Fruit fly (Drosophila melanogaster) whole organism, prepupa: ENCODE results near the gene Tet.

Experiments used
- CG11294 ChIP-seq: fragments of 200-800 bp; sonication (Bioruptor generic); IDR thresholded peaks from 2 replicates; pipeline ENCODE4 v1.3.6; 2022; ENCODE audit warnings: missing biosample characterization, missing genetic modification characterization
- CG1621 ChIP-seq: fragments of 200-800 bp; sonication (Bioruptor generic); optimal IDR thresholded peaks from 3 replicates; lab custom pipeline; 2018; ENCODE audit warnings: missing biosample characterization, mild to moderate bottlenecking, missing genetic modification characterization
- CG8119 ChIP-seq: fragments of 200-800 bp; sonication (Bioruptor generic); IDR thresholded peaks from 3 replicates; pipeline ENCODE4 v1.3.6; 2022; ENCODE audit warnings: missing biosample characterization, missing genetic modification characterization
- Eip78C ChIP-seq: fragments of 200-800 bp; sonication (Bioruptor generic); peaks from one replicate; lab custom pipeline; 2016; ENCODE audit warnings: missing biosample characterization, missing genetic modification characterization
- Ets21C ChIP-seq: fragments of 200-800 bp; sonication (Bioruptor generic); optimal IDR thresholded peaks from 3 replicates; lab custom pipeline; 2016; ENCODE audit warnings: missing biosample characterization, missing genetic modification characterization
- OdsH ChIP-seq: fragments of 200-800 bp; sonication (Bioruptor generic); optimal IDR thresholded peaks from 3 replicates; lab custom pipeline; 2016; ENCODE audit warnings: missing biosample characterization, missing genetic modification characterization
- Sox102F ChIP-seq: fragments of 200-800 bp; sonication (Bioruptor generic); optimal IDR thresholded peaks from 2 replicates; lab custom pipeline; 2016; ENCODE audit warnings: missing biosample characterization, mild to moderate bottlenecking, missing genetic modification characterization
- dac ChIP-seq: fragments of 200-800 bp; sonication (Bioruptor generic); optimal IDR thresholded peaks from 2 replicates; lab custom pipeline; 2017; ENCODE audit warnings: missing biosample characterization, mild to moderate bottlenecking, missing genetic modification characterization

- TF ChIP-seq Ets21C (no peak), CG1621 (tag; lab: Kevin White, UChicago) (peak; percentile 76), CG8119 (0 out of 3 replicates have a peak, but pooled peaks have one; percentile 44), CG11294 (GFP tag; lab: Robert Waterston, UW) (no peak), dac (GFP tag; lab: Kevin White, UChicago) (no peak), Sox102F (GFP tag; lab: Kevin White, UChicago) (peak; percentile 69), OdsH (GFP tag; lab: Kevin White, UChicago) (no peak), Eip78C (GFP tag; lab: Kevin White, UChicago) (peak; percentile 87)
Observed at dm6 chr3L:2831729-2832128, 47.2 kb downstream of the Tet start.
